Fruit fly (Drosophila melanogaster) whole organism, pupa: ENCODE results near the gene CG18649.

Experiments
- CG10348 ChIP-seq: fragments of 200-800 bp; sonication (Bioruptor generic); IDR thresholded peaks from 2 replicates; pipeline ENCODE4 v1.3.6; 2022; ENCODE audit warnings: missing biosample characterization, missing genetic modification characterization
- CG12605 ChIP-seq: fragments of 200-800 bp; sonication (Bioruptor generic); IDR thresholded peaks from 2 replicates; pipeline ENCODE4 v1.3.6; 2022; ENCODE audit warnings: missing biosample characterization, missing genetic modification characterization
- CG13204 ChIP-seq: fragments of 200-800 bp; sonication (Bioruptor generic); optimal IDR thresholded peaks from 2 replicates; lab custom pipeline; 2018; ENCODE audit warnings: missing biosample characterization, mild to moderate bottlenecking, missing genetic modification characterization, moderate library complexity
- CG14655 ChIP-seq: fragments of 200-800 bp; sonication (Bioruptor generic); optimal IDR thresholded peaks from 3 replicates; lab custom pipeline; 2017; ENCODE audit warnings: mild to moderate bottlenecking, missing biosample characterization, missing genetic modification reagents, missing genetic modification characterization
- CG17806 ChIP-seq: fragments of 200-800 bp; sonication (Bioruptor generic); optimal IDR thresholded peaks from 2 replicates; lab custom pipeline; 2018; ENCODE audit warnings: missing biosample characterization, mild to moderate bottlenecking, missing genetic modification characterization, moderate library complexity
- CG34367 ChIP-seq: fragments of 200-800 bp; sonication (Bioruptor generic); optimal IDR thresholded peaks from 2 replicates; lab custom pipeline; 2018; ENCODE audit warnings: missing biosample characterization, mild to moderate bottlenecking, missing genetic modification characterization
- CG8301 ChIP-seq: fragments of 200-800 bp; sonication (Bioruptor generic); optimal IDR thresholded peaks from 2 replicates; lab custom pipeline; 2018; ENCODE audit warnings: missing biosample characterization, mild to moderate bottlenecking, missing genetic modification characterization
- D1 ChIP-seq: fragments of 200-800 bp; sonication (Bioruptor generic); optimal IDR thresholded peaks from 2 replicates; lab custom pipeline; 2018; ENCODE audit warnings: missing biosample characterization, mild to moderate bottlenecking, missing genetic modification characterization, moderate library complexity
- EcR ChIP-seq: fragments of 200-800 bp; sonication (Bioruptor generic); optimal IDR thresholded peaks from 3 replicates; lab custom pipeline; 2019; ENCODE audit warnings: missing biosample characterization, missing genetic modification characterization, mild to moderate bottlenecking, moderate library complexity, missing genetic modification reagents
- Ets98B ChIP-seq: fragments of 200-800 bp; sonication (Bioruptor generic); IDR thresholded peaks from 2 replicates; pipeline ENCODE4 v1.3.6; 2022; ENCODE audit warnings: missing biosample characterization, missing genetic modification characterization
- Pif1A ChIP-seq: fragments of 200-800 bp; sonication (Bioruptor generic); optimal IDR thresholded peaks from 3 replicates; lab custom pipeline; 2016; ENCODE audit warnings: missing biosample characterization, missing genetic modification characterization
- Snoo ChIP-seq: fragments of 200-800 bp; sonication (Bioruptor generic); optimal IDR thresholded peaks from 3 replicates; lab custom pipeline; 2017; ENCODE audit warnings: missing biosample characterization, mild to moderate bottlenecking, missing genetic modification characterization, inconsistent platforms
- fd96Ca ChIP-seq: fragments of 200-800 bp; sonication (Bioruptor generic); IDR thresholded peaks from 3 replicates; pipeline ENCODE4 v1.3.6; 2022; ENCODE audit warnings: missing biosample characterization, missing genetic modification characterization
- gl ChIP-seq: fragments of 200-800 bp; sonication (Bioruptor generic); optimal IDR thresholded peaks from 2 replicates; lab custom pipeline; 2018; ENCODE audit warnings: missing biosample characterization, mild to moderate bottlenecking, missing genetic modification characterization

DNA sequence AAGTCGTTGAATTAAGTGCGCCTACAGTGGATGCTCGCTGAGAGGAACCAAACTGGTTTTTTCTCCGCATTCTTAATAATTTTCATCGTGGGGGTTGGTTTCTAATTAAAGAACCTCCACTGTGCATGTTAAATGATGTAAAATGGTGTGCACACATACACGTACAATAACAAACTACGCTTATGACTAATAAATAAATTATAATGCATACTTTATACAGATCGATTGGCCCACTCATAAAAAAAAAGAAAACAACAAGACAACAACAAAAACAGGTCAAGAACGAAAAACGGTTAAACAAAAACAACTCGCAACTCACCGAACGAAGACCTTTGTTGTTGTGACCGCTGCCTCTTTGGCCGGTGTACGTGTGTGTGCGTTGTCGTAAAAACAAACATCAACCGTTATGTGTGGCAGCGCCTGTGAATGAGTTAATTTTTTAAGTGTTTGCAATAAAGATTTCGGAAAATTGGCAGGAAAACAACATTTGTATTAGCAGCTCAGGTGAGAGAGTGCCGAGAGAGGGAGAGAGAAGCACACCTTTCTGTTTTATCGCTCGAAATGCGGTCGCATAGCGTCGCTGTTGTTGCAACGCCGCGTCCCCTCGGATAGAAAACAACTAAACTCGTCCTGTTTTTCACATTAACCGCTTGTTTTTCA lies 40.1 kb upstream of the CG18649 start:
- no peak for TF ChIP-seq gl
- TF ChIP-seq Pif1A: peak; percentile 19
- TF ChIP-seq fd96Ca: no peak
- TF ChIP-seq Ets98B (GFP tag; lab: Robert Waterston, UW): no peak; the same call in 1 of the 2 replicates
- TF ChIP-seq EcR (GFP tag; lab: Kevin White, UChicago): peak; percentile 70
- TF ChIP-seq Snoo (tag; lab: Kevin White, UChicago): no peak
- no peak for TF ChIP-seq CG17806 (tag; lab: Kevin White, UChicago)
- TF ChIP-seq D1 (tag; lab: Kevin White, UChicago): no peak
- no peak for TF ChIP-seq CG14655 (GFP tag; lab: Kevin White, UChicago)
- no peak for TF ChIP-seq CG10348
- TF ChIP-seq CG8301: no peak
- TF ChIP-seq CG34367 (tag; lab: Kevin White, UChicago): no peak
- no peak for TF ChIP-seq CG12605 (GFP tag; lab: Robert Waterston, UW)
- no peak for TF ChIP-seq CG13204 (GFP tag; lab: Kevin White, UChicago)
